Worm (Caenorhabditis elegans): ENCODE results near the gene F58H7.1.

DNA sequence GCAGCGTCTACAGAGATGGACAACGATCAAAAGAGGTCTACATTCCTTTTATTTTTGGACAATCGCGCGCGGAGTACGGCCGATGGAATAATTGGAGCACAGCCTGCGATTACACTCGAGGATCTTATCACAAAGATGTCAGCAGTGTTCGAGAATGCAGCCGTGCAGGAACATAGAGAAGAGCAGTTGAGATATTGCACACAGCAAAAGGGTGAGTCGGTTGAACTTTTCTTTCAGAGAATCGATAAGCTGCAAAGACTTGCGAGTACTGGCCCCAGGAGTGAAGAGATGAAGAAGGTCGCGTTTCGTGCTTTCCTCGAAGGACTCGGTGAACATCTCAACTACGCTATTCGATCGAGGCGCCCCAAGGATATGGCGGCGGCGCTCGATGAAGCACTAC is 20.8 kb downstream of the F58H7.1 start:
- TF ChIP-seq ets-5 (GFP tag; IDR thresholded peaks at IDR 0.05) (no peak), ceh-82 (tag; optimal IDR thresholded peaks at IDR 0.05) (no peak), nhr-47 (tag; optimal IDR thresholded peaks at IDR 0.05) (no peak), pag-3 (tag; optimal IDR thresholded peaks at IDR 0.05; ENCODE audit: borderline replicate concordance, insufficient read depth) (no peak), irx-1 (tag; optimal IDR thresholded peaks at IDR 0.05) (no peak), nhr-76 (tag; optimal IDR thresholded peaks at IDR 0.05) (no peak), nhr-11 (tag; optimal IDR thresholded peaks at IDR 0.05) (no peak), ceh-90 (tag; optimal IDR thresholded peaks at IDR 0.05) (no peak), lin-15B (tag; optimal IDR thresholded peaks at IDR 0.05) (no peak), egl-13 (tag; optimal IDR thresholded peaks at IDR 0.05) (no peak), C34B4.2 (tag; optimal IDR thresholded peaks at IDR 0.05) (no peak), mdl-1 (tag; optimal IDR thresholded peaks at IDR 0.05) (no peak)
